Worm (Caenorhabditis elegans): ENCODE measurements around the gene R02F11.11.
A peak's percentile ranks its signal among the peaks of the same experiment; 100 is the strongest.

Gene R02F11.11

ce11 chrV:4787166-4787565 is 4.5 kb upstream of the R02F11.11 start, which contains the start of gene R02F11.9:
Gene R02F11.9, plus strand, starts transcription at chrV:4787466.
- no peak for TF ChIP-seq nhr-25 (tag; optimal IDR thresholded peaks at IDR 0.05)
- no peak for TF ChIP-seq F13H6.1 (tag; optimal IDR thresholded peaks at IDR 0.05)
- no peak for TF ChIP-seq alr-1 (tag; optimal IDR thresholded peaks at IDR 0.05)
- TF ChIP-seq mbf-1 (tag; optimal IDR thresholded peaks at IDR 0.05): no peak
- no peak for TF ChIP-seq gmeb-1 (tag; optimal IDR thresholded peaks at IDR 0.05)
- TF ChIP-seq unc-39 (tag; optimal IDR thresholded peaks at IDR 0.05): no peak
- no peak for TF ChIP-seq nhr-77 (tag; optimal IDR thresholded peaks at IDR 0.05)
- TF ChIP-seq Y55F3AM.14 (GFP tag; optimal IDR thresholded peaks at IDR 0.05): no peak
- no peak for TF ChIP-seq blmp-1 (tag; optimal IDR thresholded peaks at IDR 0.05; ENCODE audit: insufficient read depth)
- TF ChIP-seq nhr-237 (tag; optimal IDR thresholded peaks at IDR 0.05): no peak
- TF ChIP-seq mdl-1 (tag; optimal IDR thresholded peaks at IDR 0.05): no peak
- no peak for TF ChIP-seq unc-62 (GFP tag; optimal IDR thresholded peaks at IDR 0.05)
- TF ChIP-seq peb-1 (tag; optimal IDR thresholded peaks at IDR 0.05): no peak
- no peak for TF ChIP-seq zag-1 (tag; optimal IDR thresholded peaks at IDR 0.05)
- no peak for TF ChIP-seq lin-39 (tag; optimal IDR thresholded peaks at IDR 0.05)
- no peak for TF ChIP-seq mab-5 (tag; optimal IDR thresholded peaks at IDR 0.05)
- TF ChIP-seq nhr-11 (tag; optimal IDR thresholded peaks at IDR 0.05): no peak

- TF ChIP-seq ZK546.5 (tag; optimal IDR thresholded peaks at IDR 0.05) (no peak), ama-1 (optimal IDR thresholded peaks at IDR 0.05) (no peak), nhr-237 (tag; optimal IDR thresholded peaks at IDR 0.05) (no peak), mbf-1 (tag; optimal IDR thresholded peaks at IDR 0.05) (no peak), nhr-129 (tag; optimal IDR thresholded peaks at IDR 0.05) (no peak), lin-13 (GFP tag; optimal IDR thresholded peaks at IDR 0.05) (no peak), nhr-12 (tag; optimal IDR thresholded peaks at IDR 0.05) (no peak)
Measured at ce11 chrV:4787836-4788235, 3.8 kb upstream of the R02F11.11 start.

- no peak for TF ChIP-seq nhr-11 (tag; optimal IDR thresholded peaks at IDR 0.05)
- no peak for TF ChIP-seq zag-1 (tag; optimal IDR thresholded peaks at IDR 0.05)
- TF ChIP-seq ztf-4 (tag; optimal IDR thresholded peaks at IDR 0.05): no peak
- TF ChIP-seq lin-11 (tag; optimal IDR thresholded peaks at IDR 0.05): no peak
- no peak for TF ChIP-seq skn-1 (tag; optimal IDR thresholded peaks at IDR 0.05)
- TF ChIP-seq nhr-6 (tag; optimal IDR thresholded peaks at IDR 0.05): no peak
- TF ChIP-seq mdl-1 (tag; optimal IDR thresholded peaks at IDR 0.05): no peak
- TF ChIP-seq crh-2 (tag; optimal IDR thresholded peaks at IDR 0.05): no peak
- TF ChIP-seq F13H6.1 (tag; optimal IDR thresholded peaks at IDR 0.05): no peak
- TF ChIP-seq nhr-21 (tag; optimal IDR thresholded peaks at IDR 0.05): no peak
Measured at ce11 chrV:4788823-4789222, 2.8 kb upstream of the R02F11.11 start, which contains the start of gene R02F11.10. Gene R02F11.10, plus strand, starts transcription at chrV:4789123.

- TF ChIP-seq R02D3.7 (tag; optimal IDR thresholded peaks at IDR 0.05) (no peak), ZK546.5 (tag; optimal IDR thresholded peaks at IDR 0.05) (no peak), Y55F3AM.14 (GFP tag; optimal IDR thresholded peaks at IDR 0.05) (no peak), unc-62 (GFP tag; optimal IDR thresholded peaks at IDR 0.05) (no peak), egl-27 (tag; optimal IDR thresholded peaks at IDR 0.05) (no peak), nhr-21 (tag; optimal IDR thresholded peaks at IDR 0.05) (no peak), nhr-12 (tag; optimal IDR thresholded peaks at IDR 0.05) (no peak), unc-39 (tag; optimal IDR thresholded peaks at IDR 0.05) (no peak), nhr-25 (tag; optimal IDR thresholded peaks at IDR 0.05) (no peak), lin-13 (GFP tag; optimal IDR thresholded peaks at IDR 0.05) (no peak), ama-1 (optimal IDR thresholded peaks at IDR 0.05) (no peak), nhr-11 (tag; optimal IDR thresholded peaks at IDR 0.05) (no peak), aly-2 (tag; optimal IDR thresholded peaks at IDR 0.05) (no peak), alr-1 (tag; optimal IDR thresholded peaks at IDR 0.05) (no peak), sma-9 (GFP tag; optimal IDR thresholded peaks at IDR 0.05) (no peak), sma-9 (tag; optimal IDR thresholded peaks at IDR 0.05) (no peak), nhr-129 (tag; optimal IDR thresholded peaks at IDR 0.05) (no peak), sma-3 (GFP tag; optimal IDR thresholded peaks at IDR 0.05) (no peak), snpc-4 (tag; optimal IDR thresholded peaks at IDR 0.05) (no peak)
Measured at ce11 chrV:4790368-4790767, 1.3 kb upstream of the R02F11.11 start, which contains the start of gene R02F11.12. Gene R02F11.12, plus strand, starts transcription at chrV:4790668.

ce11 chrV:4794308-4794707 is 2.6 kb downstream of the R02F11.11 start, which contains the start of gene R02F11.2:
Gene R02F11.2, plus strand, starts transcription at chrV:4794599.
- TF ChIP-seq elt-3 (tag; optimal IDR thresholded peaks at IDR 0.05) (no peak), nhr-12 (tag; optimal IDR thresholded peaks at IDR 0.05) (no peak), R02D3.7 (tag; optimal IDR thresholded peaks at IDR 0.05) (no peak), ZK546.5 (tag; optimal IDR thresholded peaks at IDR 0.05) (no peak), mab-5 (tag; optimal IDR thresholded peaks at IDR 0.05) (no peak), crh-2 (tag; optimal IDR thresholded peaks at IDR 0.05) (no peak), nhr-129 (tag; optimal IDR thresholded peaks at IDR 0.05) (no peak), nhr-21 (tag; optimal IDR thresholded peaks at IDR 0.05) (peak; percentile 36), egl-27 (tag; optimal IDR thresholded peaks at IDR 0.05) (no peak), alr-1 (tag; optimal IDR thresholded peaks at IDR 0.05) (no peak), sma-3 (GFP tag; optimal IDR thresholded peaks at IDR 0.05) (no peak), peb-1 (tag; optimal IDR thresholded peaks at IDR 0.05) (no peak), F13H6.1 (tag; optimal IDR thresholded peaks at IDR 0.05) (no peak), skn-1 (tag; optimal IDR thresholded peaks at IDR 0.05) (no peak), aly-2 (tag; optimal IDR thresholded peaks at IDR 0.05) (no peak), fos-1 (tag; optimal IDR thresholded peaks at IDR 0.05) (no peak), ztf-1 (GFP tag; conservative IDR thresholded peaks at IDR 0.05) (no peak), C34F6.9 (tag; optimal IDR thresholded peaks at IDR 0.05) (peak; percentile 14), nhr-6 (tag; optimal IDR thresholded peaks at IDR 0.05) (no peak), Y55F3AM.14 (GFP tag; optimal IDR thresholded peaks at IDR 0.05) (no peak), nhr-10 (tag; optimal IDR thresholded peaks at IDR 0.05) (no peak), blmp-1 (tag; optimal IDR thresholded peaks at IDR 0.05; ENCODE audit: insufficient read depth) (no peak), elt-1 (tag; optimal IDR thresholded peaks at IDR 0.05) (no peak), nhr-11 (tag; optimal IDR thresholded peaks at IDR 0.05) (no peak), ztf-4 (tag; optimal IDR thresholded peaks at IDR 0.05) (peak; percentile 43)
